Fruit fly (Drosophila melanogaster): ENCODE data around the gene Sf3a1.

- TF ChIP-seq EcR (GFP tag; optimal IDR thresholded peaks at IDR 0.05): no peak
- TF ChIP-seq CG8159 (tag; optimal IDR thresholded peaks at IDR 0.05): no peak
Measured at dm6 chr3R:16980958-16981623, 21.1 kb downstream of the Sf3a1 start.

Data from whole organism, pupa.